Worm (Caenorhabditis elegans) whole organism, L4 larva: ENCODE results near the gene dex-1.
A peak's percentile ranks its signal among the peaks of the same experiment; 100 is the strongest.

Experiments used
- D1046.2 ChIP-seq: fragments of 200-800 bp; sonication (Bioruptor generic); IDR thresholded peaks from 2 replicates; pipeline ENCODE4 v1.3.6; 2022; ENCODE audit warnings: missing genetic modification characterization, missing compliant biosample characterization
- F49E8.2 ChIP-seq: sonication (generic microtip); optimal IDR thresholded peaks from 2 replicates; lab custom pipeline; 2016; ENCODE audit warnings: missing compliant biosample characterization, mild to moderate bottlenecking, missing genetic modification characterization, borderline replicate concordance
- R02D3.7 ChIP-seq: fragments of 150-350 bp; sonication (generic microtip); optimal IDR thresholded peaks from 3 replicates; lab custom pipeline; 2014; ENCODE audit warnings: missing biosample characterization, missing genetic modification characterization
- T20F7.1 ChIP-seq: fragments of 200-800 bp; sonication (Bioruptor generic); optimal IDR thresholded peaks from 2 replicates; lab custom pipeline; 2018; ENCODE audit warnings: mild to moderate bottlenecking, missing genetic modification characterization, missing compliant biosample characterization
- Y105C5A.15 ChIP-seq: fragments of 200-800 bp; sonication (Bioruptor generic); IDR thresholded peaks from 2 replicates; pipeline ENCODE4 v1.3.6; 2022; ENCODE audit warnings: missing genetic modification characterization, missing compliant biosample characterization
- Y48G9A.11 ChIP-seq: fragments of 200-800 bp; sonication (Bioruptor generic); IDR thresholded peaks from 2 replicates; pipeline ENCODE4 v1.3.6; 2022; ENCODE audit warnings: missing genetic modification reagents, missing genetic modification characterization, missing compliant biosample characterization
- aha-1 ChIP-seq: fragments of 150-350 bp; peaks from one replicate; lab custom pipeline; 2014; ENCODE audit warnings: missing biosample characterization, missing genetic modification characterization
- ceh-28 ChIP-seq: fragments of 150-350 bp; optimal IDR thresholded peaks from 2 replicates; lab custom pipeline; 2014; ENCODE audit warnings: missing biosample characterization, missing genetic modification reagents, missing genetic modification characterization
- ceh-62 ChIP-seq: sonication (generic microtip); optimal IDR thresholded peaks from 2 replicates; lab custom pipeline; 2017; ENCODE audit warnings: missing biosample characterization, missing genetic modification characterization
- daf-19 ChIP-seq: fragments of 200-800 bp; sonication (Bioruptor generic); conservative IDR thresholded peaks from 2 replicates; pipeline ENCODE4 v1.3.6; 2022; ENCODE audit warnings: missing genetic modification characterization, missing compliant biosample characterization
- dmd-6 ChIP-seq: fragments of 200-800 bp; sonication (Bioruptor generic); IDR thresholded peaks from 2 replicates; pipeline ENCODE4 v1.3.6; 2022; ENCODE audit warnings: missing genetic modification reagents, missing genetic modification characterization, missing compliant biosample characterization
- duxl-1 ChIP-seq: sonication (generic microtip); optimal IDR thresholded peaks from 2 replicates; lab custom pipeline; 2016; ENCODE audit warnings: mild to moderate bottlenecking, missing genetic modification characterization, moderate library complexity, missing compliant biosample characterization; ENCODE audit not compliant: poor library complexity
- fkh-10 ChIP-seq: fragments of 150-350 bp; optimal IDR thresholded peaks from 2 replicates; lab custom pipeline; 2014; ENCODE audit warnings: missing biosample characterization, missing genetic modification reagents, missing genetic modification characterization
- hif-1 ChIP-seq, 2 experiments: sonication (generic microtip); optimal IDR thresholded peaks; 2 replicates each; lab custom pipeline; 2016 to 2017; ENCODE audit warnings: missing compliant biosample characterization in 2 of 2, missing genetic modification characterization in 2 of 2, missing genetic modification reagents in 2 of 2, missing genotype in 2 of 2, mild to moderate bottlenecking in 1 of 2
- hlh-11 ChIP-seq: fragments of 200-800 bp; sonication (Bioruptor generic); optimal IDR thresholded peaks from 2 replicates; lab custom pipeline; 2018; ENCODE audit warnings: mild to moderate bottlenecking, missing genetic modification characterization, missing compliant biosample characterization
- hmg-1.1 ChIP-seq: fragments of 200-800 bp; sonication (Bioruptor generic); IDR thresholded peaks from 2 replicates; pipeline ENCODE4 v1.3.6; 2022; ENCODE audit warnings: missing genetic modification reagents, missing genetic modification characterization, missing compliant biosample characterization
- jun-1 ChIP-seq: fragments of 150-350 bp; optimal IDR thresholded peaks from 2 replicates; lab custom pipeline; 2014; ENCODE audit warnings: missing biosample characterization, missing genetic modification reagents, missing genetic modification characterization
- lim-7 ChIP-seq: fragments of 200-800 bp; sonication (Bioruptor generic); IDR thresholded peaks from 2 replicates; pipeline ENCODE4 v1.3.6; 2022; ENCODE audit warnings: missing genetic modification characterization, missing compliant biosample characterization
- lin-1 ChIP-seq: fragments of 200-800 bp; sonication (Bioruptor generic); IDR thresholded peaks from 2 replicates; pipeline ENCODE4 v1.3.6; 2022; ENCODE audit warnings: missing genetic modification reagents, missing genetic modification characterization, missing compliant biosample characterization
- lin-13 ChIP-seq: fragments of 150-350 bp; optimal IDR thresholded peaks from 2 replicates; lab custom pipeline; 2014; ENCODE audit warnings: missing biosample characterization, missing genetic modification reagents, missing genetic modification characterization
- madf-9 ChIP-seq: fragments of 200-800 bp; sonication (Bioruptor generic); conservative IDR thresholded peaks from 2 replicates; pipeline ENCODE4 v1.3.6; 2022; ENCODE audit warnings: missing genetic modification reagents, missing genetic modification characterization, missing compliant biosample characterization
- mdl-1 ChIP-seq, 2 experiments: fragments of 150-350 bp in 1 of 2; sonication (generic microtip) in 1 of 2; optimal IDR thresholded peaks; 2 replicates each; lab custom pipeline; 2014 to 2017; ENCODE audit warnings: missing biosample characterization in 2 of 2, missing genetic modification characterization in 2 of 2
- nhr-102 ChIP-seq: sonication (generic microtip); optimal IDR thresholded peaks from 2 replicates; lab custom pipeline; 2016; ENCODE audit warnings: mild to moderate bottlenecking, missing genetic modification characterization, moderate library complexity, missing compliant biosample characterization
- nhr-11 ChIP-seq: fragments of 150-350 bp; optimal IDR thresholded peaks from 2 replicates; lab custom pipeline; 2014; ENCODE audit warnings: missing biosample characterization, missing genetic modification characterization
- nhr-76 ChIP-seq: fragments of 150-350 bp; optimal IDR thresholded peaks from 2 replicates; lab custom pipeline; 2014; ENCODE audit warnings: missing biosample characterization, missing genetic modification characterization
- saeg-2 ChIP-seq: fragments of 200-800 bp; sonication (Bioruptor generic); IDR thresholded peaks from 2 replicates; pipeline ENCODE4 v1.3.6; 2022; ENCODE audit warnings: missing genetic modification reagents, missing genetic modification characterization, missing compliant biosample characterization
- sdz-12 ChIP-seq: fragments of 200-800 bp; sonication (Bioruptor generic); optimal IDR thresholded peaks from 2 replicates; lab custom pipeline; 2018; ENCODE audit warnings: mild to moderate bottlenecking, missing genetic modification characterization, missing compliant biosample characterization
- set-16 ChIP-seq: fragments of 200-800 bp; sonication (Bioruptor generic); IDR thresholded peaks from 2 replicates; pipeline ENCODE4 v1.3.6; 2022; ENCODE audit warnings: missing genetic modification reagents, missing genetic modification characterization, missing compliant biosample characterization
- vab-7 ChIP-seq: fragments of 200-800 bp; sonication (Bioruptor generic); IDR thresholded peaks from 2 replicates; pipeline ENCODE4 v1.3.6; 2022; ENCODE audit warnings: missing genetic modification reagents, missing genetic modification characterization, missing compliant biosample characterization
- zip-11 ChIP-seq: fragments of 200-800 bp; sonication (Bioruptor generic); IDR thresholded peaks from 2 replicates; pipeline ENCODE4 v1.3.6; 2022; ENCODE audit warnings: missing genetic modification characterization, missing compliant biosample characterization
- ztf-11 ChIP-seq: fragments of 150-350 bp; optimal IDR thresholded peaks from 2 replicates; lab custom pipeline; 2014; ENCODE audit warnings: missing biosample characterization, missing genetic modification characterization
- ztf-7 ChIP-seq: fragments of 150-350 bp; optimal IDR thresholded peaks from 2 replicates; lab custom pipeline; 2014; ENCODE audit warnings: missing biosample characterization, missing genetic modification characterization

dex-1 gene

DNA sequence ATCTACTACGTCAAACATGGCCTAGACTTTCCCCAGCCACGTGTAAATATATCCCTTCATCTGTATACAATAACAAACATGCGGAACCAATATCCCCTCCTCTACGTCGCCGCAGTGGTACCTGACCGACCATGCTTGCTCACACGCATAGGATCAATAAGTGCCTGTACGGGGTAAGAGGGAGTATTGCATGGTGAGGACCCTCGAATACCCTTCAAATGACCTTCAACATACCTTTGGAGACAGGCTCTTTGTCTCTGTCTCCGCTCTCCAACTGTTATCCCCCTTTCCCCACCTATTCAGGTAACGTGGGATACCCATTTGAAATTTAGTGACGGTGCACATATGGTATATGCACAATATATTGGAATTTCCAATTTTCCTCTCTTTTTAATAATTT, at the start of gene dex-1:
TSS of gene dex-1 (plus strand) at position 132 of the 400 bp plus-strand sequence.
- no peak for TF ChIP-seq vab-7 (GFP tag; lab: Robert Waterston, UW)
- TF ChIP-seq T20F7.1 (GFP tag; lab: Kevin White, UChicago): no peak
- no peak for TF ChIP-seq F49E8.2 (tag; lab: Kevin White, UChicago)
- TF ChIP-seq hlh-11: no peak
- no peak for TF ChIP-seq lin-1
- no peak for TF ChIP-seq nhr-102 (tag; lab: Kevin White, UChicago)
- TF ChIP-seq sdz-12: no peak
- no peak for TF ChIP-seq R02D3.7 (tag; lab: Kevin White, UChicago)
- TF ChIP-seq mdl-1 (tag; optimal IDR thresholded peaks at IDR 0.05; lab: Kevin White, UChicago): no peak
- no peak for TF ChIP-seq ztf-11 (tag; lab: Kevin White, UChicago)
- no peak for TF ChIP-seq jun-1
- TF ChIP-seq nhr-76 (tag; lab: Kevin White, UChicago): no peak
- no peak for TF ChIP-seq D1046.2 (GFP tag; lab: Robert Waterston, UW)
- TF ChIP-seq zip-11: no peak
- TF ChIP-seq daf-19: no peak
- TF ChIP-seq dmd-6 (GFP tag; lab: Robert Waterston, UW): no peak
- no peak for TF ChIP-seq duxl-1
- TF ChIP-seq, all 104 proteins: peak for 0

DNA sequence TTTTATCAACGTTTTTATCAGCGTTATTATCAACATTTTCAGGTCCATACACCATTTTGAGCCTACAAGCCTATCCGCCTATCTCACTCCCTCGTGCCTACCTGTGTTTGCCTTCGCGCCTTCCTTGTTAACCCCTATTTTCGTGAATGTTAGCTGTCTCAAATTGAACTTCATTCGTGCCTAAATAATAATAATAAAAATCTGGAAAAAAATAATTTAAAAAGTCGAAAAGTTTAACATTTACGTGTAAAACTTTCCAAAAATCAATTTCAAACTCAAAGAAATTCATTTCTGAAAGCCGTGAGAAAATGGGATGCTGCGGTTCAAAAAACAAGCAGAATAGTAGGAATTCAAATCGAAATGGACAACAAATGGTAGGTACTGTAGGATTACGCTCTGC, 47.9 kb upstream of the dex-1 start, which contains the start of gene R02F2.10:
TSS of gene R02F2.10 (plus strand) at position 301 of the 400 bp plus-strand sequence.
- no peak for TF ChIP-seq ceh-62 (tag; lab: Kevin White, UChicago)
- no peak for TF ChIP-seq madf-9
- no peak for TF ChIP-seq fkh-10 (GFP tag; lab: Kevin White, UChicago)
- TF ChIP-seq Y105C5A.15 (GFP tag; lab: Robert Waterston, UW): no peak
- TF ChIP-seq lin-13 (GFP tag; lab: Kevin White, UChicago): no peak
- peak; percentile 48 for TF ChIP-seq aha-1 (tag; lab: Kevin White, UChicago)
- TF ChIP-seq zip-11: no peak
- no peak for TF ChIP-seq duxl-1

DNA sequence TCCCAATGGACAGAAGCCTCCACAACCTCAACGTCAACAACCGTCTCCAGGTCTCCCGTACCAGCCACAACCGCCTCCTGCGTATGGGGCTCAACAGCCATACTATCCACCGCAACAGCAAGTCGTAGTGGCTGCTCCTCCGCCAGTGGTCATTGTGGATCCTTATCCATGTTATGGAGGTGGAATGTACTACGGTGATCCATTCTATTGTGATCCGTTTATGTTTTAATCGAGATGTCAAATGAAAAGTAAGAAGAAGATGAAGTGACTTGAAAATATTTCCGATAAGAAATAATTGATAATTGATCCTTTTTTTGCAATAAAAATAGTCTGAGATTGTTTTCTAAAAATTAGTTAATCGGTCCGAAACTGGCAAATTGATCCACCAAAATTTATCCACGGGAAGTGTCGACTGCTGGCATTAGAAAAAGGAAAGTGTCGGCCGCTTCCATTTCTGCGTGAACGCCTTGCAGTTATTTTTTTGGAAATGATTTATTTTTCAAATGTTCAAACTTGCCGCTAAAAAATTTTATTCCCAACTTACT, 47.0 kb upstream of the dex-1 start, which contains the start of the genes R02F2.6 and R02F2.5:
TSS of gene R02F2.6 (minus strand) at position 101 of the 545 bp plus-strand sequence.
TSS of gene R02F2.5 (plus strand) at position 495 of the 545 bp plus-strand sequence.
- TF ChIP-seq set-16 (GFP tag; lab: Robert Waterston, UW) (peak; percentile 48; the same call in 1 of the 2 replicates), saeg-2 (GFP tag; lab: Robert Waterston, UW) (no peak), aha-1 (tag; lab: Kevin White, UChicago) (peak; percentile 83)

DNA sequence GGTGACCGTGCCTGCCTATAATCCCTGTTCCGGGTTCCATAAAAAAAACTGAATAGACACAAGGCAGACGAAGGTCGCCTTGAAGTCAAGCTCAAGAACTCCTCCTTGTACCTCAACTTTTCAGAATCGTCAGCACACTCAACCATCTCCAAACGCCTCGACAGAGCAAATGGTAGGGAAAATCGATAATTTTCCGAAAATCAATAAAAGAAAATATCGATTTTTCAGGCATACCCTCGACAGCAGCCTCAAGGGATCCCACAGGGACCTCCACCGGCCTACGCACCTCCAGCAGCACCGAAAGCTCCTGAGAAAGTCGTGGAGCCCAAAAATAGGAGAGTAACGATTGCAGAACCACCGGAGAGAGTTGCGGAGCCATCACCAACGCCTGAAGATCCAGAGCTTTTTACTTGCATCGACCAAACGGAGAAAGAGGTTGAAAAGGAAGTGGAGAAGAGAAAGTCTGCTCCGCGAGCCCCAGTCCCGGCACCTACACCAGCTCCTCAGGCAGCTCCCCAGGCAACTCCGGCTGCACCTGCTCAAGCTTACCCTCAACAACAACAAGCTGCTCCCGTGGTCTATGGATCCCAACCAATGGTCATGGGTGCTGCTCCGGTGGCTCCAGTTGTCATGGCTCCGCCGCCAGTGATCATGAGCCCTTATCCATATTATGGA, 46.3 kb upstream of the dex-1 start:
- TF ChIP-seq lim-7 (0 out of 2 replicates have a peak, but pooled peaks have one; percentile 45), ztf-7 (tag; lab: Kevin White, UChicago) (no peak), ceh-28 (tag; lab: Kevin White, UChicago) (peak; percentile 86), set-16 (GFP tag; lab: Robert Waterston, UW) (peak; percentile 91), nhr-11 (no peak), Y48G9A.11 (GFP tag; lab: Robert Waterston, UW) (no peak), hmg-1.1 (GFP tag; lab: Robert Waterston, UW) (0 out of 2 replicates have a peak, but pooled peaks have one; percentile 9), hif-1 (tag; optimal IDR thresholded peaks at IDR 0.05; lab: Kevin White, UChicago) (no peak)
